Worm (Caenorhabditis elegans) whole organism, young adult: ENCODE measurements around the gene jip-1.

Experiments
- B0261.1 ChIP-seq: sonication (generic microtip); optimal IDR thresholded peaks from 2 replicates; lab custom pipeline; 2016; ENCODE audit warnings: mild to moderate bottlenecking, missing genetic modification characterization, moderate library complexity, missing compliant biosample characterization
- C06A6.2 ChIP-seq: fragments of 200-800 bp; sonication (Bioruptor generic); conservative IDR thresholded peaks from 2 replicates; pipeline ENCODE4 v1.3.6; 2022; ENCODE audit warnings: missing genetic modification characterization, missing compliant biosample characterization
- D2030.7 ChIP-seq: fragments of 200-800 bp; sonication (Bioruptor generic); IDR thresholded peaks from 2 replicates; pipeline ENCODE4 v1.3.6; 2022; ENCODE audit warnings: missing genetic modification reagents, missing genetic modification characterization, missing compliant biosample characterization
- F22D6.2 ChIP-seq: sonication (generic microtip); optimal IDR thresholded peaks from 2 replicates; lab custom pipeline; 2016; ENCODE audit warnings: mild to moderate bottlenecking, missing genetic modification characterization, missing compliant biosample characterization
- F37B4.10 ChIP-seq: fragments of 200-800 bp; sonication (Bioruptor generic); IDR thresholded peaks from 2 replicates; pipeline ENCODE4 v1.3.6; 2022; ENCODE audit warnings: missing genetic modification characterization, missing compliant biosample characterization
- F49E8.2 ChIP-seq: sonication (generic microtip); optimal IDR thresholded peaks from 3 replicates; lab custom pipeline; 2017; ENCODE audit warnings: missing genetic modification characterization, mild to moderate bottlenecking, missing compliant biosample characterization, antibody characterized with exemption, moderate library complexity; ENCODE audit not compliant: insufficient read depth
- F52B5.7 ChIP-seq: sonication (generic microtip); optimal IDR thresholded peaks from 2 replicates; lab custom pipeline; 2016; ENCODE audit warnings: mild to moderate bottlenecking, missing genetic modification characterization, missing compliant biosample characterization
- Y95B8A.8 ChIP-seq: fragments of 200-800 bp; sonication (Bioruptor generic); IDR thresholded peaks from 2 replicates; pipeline ENCODE4 v1.3.6; 2022; ENCODE audit warnings: missing genetic modification reagents, missing genetic modification characterization, missing compliant biosample characterization
- akir-1 ChIP-seq: fragments of 200-800 bp; sonication (Bioruptor generic); optimal IDR thresholded peaks from 2 replicates; lab custom pipeline; 2018; ENCODE audit warnings: mild to moderate bottlenecking, missing genetic modification characterization, moderate library complexity, missing compliant biosample characterization
- aptf-2 ChIP-seq: fragments of 200-800 bp; sonication (Bioruptor generic); conservative IDR thresholded peaks from 2 replicates; pipeline ENCODE4 v1.3.6; 2022; ENCODE audit warnings: missing genetic modification reagents, missing genetic modification characterization, missing compliant biosample characterization
- athp-1 ChIP-seq: sonication (generic microtip); optimal IDR thresholded peaks from 2 replicates; lab custom pipeline; 2017; ENCODE audit warnings: mild to moderate bottlenecking, missing genetic modification characterization, missing compliant biosample characterization
- attf-6 ChIP-seq: fragments of 200-800 bp; sonication (Bioruptor generic); IDR thresholded peaks from 2 replicates; pipeline ENCODE4 v1.3.6; 2022; ENCODE audit warnings: missing genetic modification reagents, missing genetic modification characterization, missing compliant biosample characterization
- ccch-3 ChIP-seq: fragments of 200-800 bp; sonication (Bioruptor generic); optimal IDR thresholded peaks from 2 replicates; lab custom pipeline; 2018; ENCODE audit warnings: mild to moderate bottlenecking, missing genetic modification characterization, missing compliant biosample characterization
- ceh-27 ChIP-seq: fragments of 200-800 bp; sonication (Bioruptor generic); optimal IDR thresholded peaks from 2 replicates; lab custom pipeline; 2018; ENCODE audit warnings: mild to moderate bottlenecking, missing genetic modification characterization, moderate library complexity, missing compliant biosample characterization
- chd-7 ChIP-seq: sonication (generic microtip); optimal IDR thresholded peaks from 2 replicates; lab custom pipeline; 2016; ENCODE audit warnings: mild to moderate bottlenecking, missing genetic modification characterization, moderate library complexity, missing compliant biosample characterization
- die-1 ChIP-seq: sonication (generic microtip); optimal IDR thresholded peaks from 2 replicates; lab custom pipeline; 2016; ENCODE audit warnings: missing genotype, mild to moderate bottlenecking, missing genetic modification characterization, missing compliant biosample characterization
- efl-1 ChIP-seq: fragments of 150-350 bp; optimal IDR thresholded peaks from 2 replicates; lab custom pipeline; 2014; ENCODE audit warnings: missing biosample characterization, missing genetic modification reagents, missing genetic modification characterization
- egl-18 ChIP-seq: fragments of 200-800 bp; sonication (Bioruptor generic); IDR thresholded peaks from 2 replicates; pipeline ENCODE4 v1.3.6; 2022; ENCODE audit warnings: missing genetic modification reagents, missing genetic modification characterization, missing compliant biosample characterization
- egrh-3 ChIP-seq: fragments of 200-800 bp; sonication (Bioruptor generic); IDR thresholded peaks from 2 replicates; pipeline ENCODE4 v1.3.6; 2022; ENCODE audit warnings: missing genetic modification reagents, missing genetic modification characterization, missing compliant biosample characterization
- him-1 ChIP-seq: sonication (generic microtip); optimal IDR thresholded peaks from 2 replicates; lab custom pipeline; 2016; ENCODE audit warnings: missing genotype, missing genetic modification reagents, missing genetic modification characterization, missing compliant biosample characterization
- hmg-1.2 ChIP-seq: fragments of 200-800 bp; sonication (Bioruptor generic); IDR thresholded peaks from 2 replicates; pipeline ENCODE4 v1.3.6; 2022; ENCODE audit warnings: missing genetic modification reagents, missing genetic modification characterization, missing compliant biosample characterization
- hrde-1 ChIP-seq: sonication (generic microtip); optimal IDR thresholded peaks from 2 replicates; lab custom pipeline; 2016; ENCODE audit warnings: missing genetic modification characterization, mild to moderate bottlenecking, missing compliant biosample characterization, moderate library complexity, missing genotype, missing genetic modification reagents, borderline replicate concordance
- lin-26 ChIP-seq: fragments of 200-800 bp; sonication (Bioruptor generic); IDR thresholded peaks from 2 replicates; pipeline ENCODE4 v1.3.6; 2022; ENCODE audit warnings: missing genetic modification reagents, missing genetic modification characterization, missing compliant biosample characterization
- lin-35 ChIP-seq, 3 experiments: fragments of 150-350 bp in 2 of 3; sonication (generic microtip) in 1 of 3; optimal IDR thresholded peaks; 2 replicates each; lab custom pipeline; 2014 to 2018; ENCODE audit warnings: missing biosample characterization in 3 of 3, missing genetic modification characterization in 3 of 3, missing genetic modification reagents in 3 of 3
- lin-54 ChIP-seq: fragments of 200-800 bp; sonication (Bioruptor generic); optimal IDR thresholded peaks from 2 replicates; lab custom pipeline; 2018; ENCODE audit warnings: mild to moderate bottlenecking, missing genetic modification characterization, missing compliant biosample characterization
- lsl-1 ChIP-seq: fragments of 200-800 bp; sonication (Bioruptor generic); optimal IDR thresholded peaks from 2 replicates; lab custom pipeline; 2018; ENCODE audit warnings: mild to moderate bottlenecking, missing genetic modification characterization, moderate library complexity, missing compliant biosample characterization
- madf-6 ChIP-seq: fragments of 200-800 bp; sonication (Bioruptor generic); IDR thresholded peaks from 2 replicates; pipeline ENCODE4 v1.3.6; 2022; ENCODE audit warnings: missing genetic modification reagents, missing genetic modification characterization, missing compliant biosample characterization
- madf-8 ChIP-seq: fragments of 200-800 bp; sonication (Bioruptor generic); conservative IDR thresholded peaks from 2 replicates; pipeline ENCODE4 v1.3.6; 2022; ENCODE audit warnings: missing genetic modification reagents, missing genetic modification characterization, missing compliant biosample characterization
- mcd-1 ChIP-seq: fragments of 200-800 bp; sonication (Bioruptor generic); IDR thresholded peaks from 2 replicates; pipeline ENCODE4 v1.3.6; 2022; ENCODE audit warnings: missing genetic modification reagents, missing genetic modification characterization, missing compliant biosample characterization
- mxl-1 ChIP-seq: sonication (generic microtip); optimal IDR thresholded peaks from 2 replicates; lab custom pipeline; 2016; ENCODE audit warnings: missing genetic modification characterization, missing compliant biosample characterization
- nhr-120 ChIP-seq: fragments of 200-800 bp; sonication (Bioruptor generic); IDR thresholded peaks from 2 replicates; pipeline ENCODE4 v1.3.6; 2022; ENCODE audit warnings: missing genetic modification characterization, missing compliant biosample characterization
- nhr-179 ChIP-seq: sonication (generic microtip); optimal IDR thresholded peaks from 2 replicates; lab custom pipeline; 2016; ENCODE audit warnings: mild to moderate bottlenecking, missing genetic modification characterization, missing compliant biosample characterization
- nhr-27 ChIP-seq: fragments of 200-800 bp; sonication (Bioruptor generic); optimal IDR thresholded peaks from 2 replicates; lab custom pipeline; 2018; ENCODE audit warnings: mild to moderate bottlenecking, missing genetic modification characterization, moderate library complexity, missing compliant biosample characterization
- nhr-80 ChIP-seq: sonication (generic microtip); optimal IDR thresholded peaks from 2 replicates; lab custom pipeline; 2016; ENCODE audit warnings: missing genetic modification characterization, missing compliant biosample characterization
- rpc-1 ChIP-seq, 2 experiments: fragments of 150-350 bp in 1 of 2; sonication (generic microtip) in 1 of 2; optimal IDR thresholded peaks; 2 replicates each; lab custom pipeline; 2014 to 2018; ENCODE audit warnings: missing biosample characterization in 1 of 2, missing genetic modification characterization in 1 of 2, missing genetic modification reagents in 1 of 2, missing genotype in 1 of 2
- sdz-38 ChIP-seq: sonication (generic microtip); optimal IDR thresholded peaks from 2 replicates; lab custom pipeline; 2016; ENCODE audit warnings: missing genotype, missing genetic modification characterization, missing compliant biosample characterization
- sea-2 ChIP-seq: fragments of 200-800 bp; sonication (Bioruptor generic); IDR thresholded peaks from 2 replicates; pipeline ENCODE4 v1.3.6; 2022; ENCODE audit warnings: missing genetic modification characterization, missing compliant biosample characterization
- snpc-1.3 ChIP-seq: sonication (generic microtip); optimal IDR thresholded peaks from 2 replicates; lab custom pipeline; 2017; ENCODE audit warnings: missing genetic modification characterization, mild to moderate bottlenecking, missing compliant biosample characterization, antibody characterized with exemption, moderate library complexity, missing genotype, missing genetic modification reagents; ENCODE audit not compliant: insufficient read depth
- sptf-2 ChIP-seq: fragments of 200-800 bp; sonication (Bioruptor generic); optimal IDR thresholded peaks from 2 replicates; lab custom pipeline; 2018; ENCODE audit warnings: mild to moderate bottlenecking, missing genetic modification characterization, missing compliant biosample characterization
- tbp1 ChIP-seq: fragments of 200-800 bp; sonication (Bioruptor generic); optimal IDR thresholded peaks from 2 replicates; lab custom pipeline; 2018; ENCODE audit warnings: mild to moderate bottlenecking, missing genetic modification characterization, missing compliant biosample characterization
- tbx-9 ChIP-seq: sonication (generic microtip); optimal IDR thresholded peaks from 2 replicates; lab custom pipeline; 2016; ENCODE audit warnings: borderline replicate concordance, missing genetic modification characterization, inconsistent platforms, missing compliant biosample characterization
- tlf-1 ChIP-seq: fragments of 200-800 bp; sonication (Bioruptor generic); optimal IDR thresholded peaks from 2 replicates; lab custom pipeline; 2018; ENCODE audit warnings: mild to moderate bottlenecking, missing genetic modification characterization, missing compliant biosample characterization
- xnd-1 ChIP-seq: sonication (generic microtip); optimal IDR thresholded peaks from 2 replicates; lab custom pipeline; 2016; ENCODE audit warnings: missing genotype, missing genetic modification reagents, missing genetic modification characterization, missing compliant biosample characterization
- ztf-26 ChIP-seq: sonication (generic microtip); optimal IDR thresholded peaks from 2 replicates; lab custom pipeline; 2017; ENCODE audit warnings: missing genetic modification characterization, missing compliant biosample characterization
- ztf-3 ChIP-seq: fragments of 200-800 bp; sonication (Bioruptor generic); optimal IDR thresholded peaks from 2 replicates; lab custom pipeline; 2018; ENCODE audit warnings: mild to moderate bottlenecking, missing genetic modification characterization, missing compliant biosample characterization
- ztf-6 ChIP-seq: fragments of 200-800 bp; sonication (Bioruptor generic); IDR thresholded peaks from 2 replicates; pipeline ENCODE4 v1.3.6; 2022; ENCODE audit warnings: missing genetic modification reagents, missing genetic modification characterization, missing compliant biosample characterization

The jip-1 gene

ce11 chrII:1306550-1306949 lies 20.2 kb upstream of the jip-1 start (continued):
- TF ChIP-seq ceh-27 (no peak), nhr-179 (no peak), sea-2 (GFP tag; lab: Robert Waterston, UW) (no peak), egrh-3 (GFP tag; lab: Robert Waterston, UW) (no peak), chd-7 (no peak), tbx-9 (tag; lab: Kevin White, UChicago) (no peak), lin-54 (peak; percentile 80), ztf-3 (GFP tag; lab: Kevin White, UChicago) (no peak), madf-6 (GFP tag; lab: Robert Waterston, UW) (peak; percentile 94), efl-1 (GFP tag; lab: Kevin White, UChicago) (peak; percentile 35), him-1 (peak; percentile 20), B0261.1 (no peak), F49E8.2 (peak; percentile 56), snpc-1.3 (tag; lab: Kevin White, UChicago) (peak; percentile 5), Y95B8A.8 (GFP tag; lab: Robert Waterston, UW) (no peak), attf-6 (GFP tag; lab: Robert Waterston, UW) (no peak), rpc-1 (optimal IDR thresholded peaks at IDR 0.05; lab: Kevin White, UChicago) (no peak), rpc-1 (tag; optimal IDR thresholded peaks at IDR 0.05; lab: Kevin White, UChicago) (no peak), hmg-1.2 (0 out of 2 replicates have a peak, but pooled peaks have one; percentile 9), lsl-1 (GFP tag; lab: Kevin White, UChicago) (peak; percentile 96), ztf-6 (GFP tag; lab: Robert Waterston, UW) (no peak), aptf-2 (GFP tag; lab: Robert Waterston, UW) (no peak), ztf-26 (tag; lab: Kevin White, UChicago) (no peak), xnd-1 (tag; lab: Kevin White, UChicago) (peak; percentile 96), F52B5.7 (tag; lab: Kevin White, UChicago) (no peak), die-1 (tag; lab: Kevin White, UChicago) (no peak), hrde-1 (no peak), nhr-80 (tag; lab: Kevin White, UChicago) (no peak), D2030.7 (GFP tag; lab: Robert Waterston, UW) (peak; percentile 72)
- TF ChIP-seq, all 124 proteins: peak for 17

DNA sequence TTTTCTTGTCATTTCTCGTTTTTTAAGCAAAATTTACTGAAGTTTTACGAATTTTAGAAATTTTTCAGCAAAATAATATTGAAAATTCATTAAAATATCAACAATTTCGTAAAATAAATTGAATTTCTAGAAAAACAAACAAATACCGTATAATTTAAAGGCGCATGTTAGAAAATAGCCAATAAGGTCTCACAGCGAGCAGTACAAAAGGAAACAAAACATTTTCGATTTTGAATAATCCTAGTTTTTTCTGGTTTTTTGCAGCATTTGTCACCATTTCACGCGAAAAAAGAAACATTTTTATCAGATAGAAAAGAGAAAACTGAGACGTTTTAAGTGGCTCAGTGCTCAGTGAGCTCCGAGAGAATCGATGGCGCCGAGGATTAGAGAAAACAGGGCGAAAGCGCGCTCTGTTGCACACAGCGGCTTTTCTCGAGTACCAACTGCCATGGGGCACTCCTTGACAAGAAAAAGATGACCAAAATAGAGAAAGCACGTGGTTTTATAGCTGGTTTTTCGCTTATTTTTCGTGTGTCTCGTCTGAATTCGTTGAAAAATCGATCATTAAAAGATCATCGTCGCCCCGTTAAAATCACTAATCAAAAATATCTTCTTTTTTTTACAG lies 16.8 kb upstream of the jip-1 start, which contains the start of the genes alh-6 and fcho-1:
Gene alh-6, minus strand, starts transcription at position 242 of the 625 bp plus-strand sequence.
Gene fcho-1, plus strand, starts transcription at position 624 of the 625 bp plus-strand sequence.
- no peak for TF ChIP-seq akir-1 (GFP tag; lab: Kevin White, UChicago)
- peak; percentile 87 for TF ChIP-seq lsl-1 (GFP tag; lab: Kevin White, UChicago)
- TF ChIP-seq C06A6.2 (GFP tag; lab: Robert Waterston, UW): no peak
- TF ChIP-seq lin-35 (GFP tag; optimal IDR thresholded peaks at IDR 0.05; lab: Kevin White, UChicago): no peak
- no peak for TF ChIP-seq hrde-1
- TF ChIP-seq tlf-1: no peak
- no peak for TF ChIP-seq sptf-2 (GFP tag; lab: Kevin White, UChicago)
- TF ChIP-seq tbx-9 (tag; lab: Kevin White, UChicago): no peak
- no peak for TF ChIP-seq nhr-80 (tag; lab: Kevin White, UChicago)
- TF ChIP-seq nhr-120 (GFP tag; lab: Robert Waterston, UW): no peak
- no peak for TF ChIP-seq F22D6.2 (tag; lab: Kevin White, UChicago)
- TF ChIP-seq ceh-27: peak; percentile 55
- no peak for TF ChIP-seq tbp1 (GFP tag; lab: Kevin White, UChicago)
- TF ChIP-seq egrh-3 (GFP tag; lab: Robert Waterston, UW): no peak
- peak; percentile 27; the same call in 1 of the 2 replicates for TF ChIP-seq madf-8 (GFP tag; lab: Robert Waterston, UW)
- no peak for TF ChIP-seq egl-18 (GFP tag; lab: Robert Waterston, UW)
- TF ChIP-seq mcd-1: peak; percentile 55
- TF ChIP-seq sdz-38 (tag; lab: Kevin White, UChicago): no peak
- TF ChIP-seq die-1 (tag; lab: Kevin White, UChicago): no peak
- peak; percentile 8; the same call in 1 of the 2 replicates for TF ChIP-seq hmg-1.2
- no peak for TF ChIP-seq mxl-1 (tag; lab: Kevin White, UChicago)
- no peak for TF ChIP-seq F37B4.10 (GFP tag; lab: Robert Waterston, UW)
- TF ChIP-seq xnd-1 (tag; lab: Kevin White, UChicago): peak; percentile 66
- no peak for TF ChIP-seq nhr-27
- TF ChIP-seq lin-26: no peak
- no peak for TF ChIP-seq athp-1 (tag; lab: Kevin White, UChicago)
- TF ChIP-seq him-1: no peak
- no peak for TF ChIP-seq ccch-3 (GFP tag; lab: Kevin White, UChicago)
